Fruit fly (Drosophila melanogaster): ENCODE data around the gene mst.

DNA sequence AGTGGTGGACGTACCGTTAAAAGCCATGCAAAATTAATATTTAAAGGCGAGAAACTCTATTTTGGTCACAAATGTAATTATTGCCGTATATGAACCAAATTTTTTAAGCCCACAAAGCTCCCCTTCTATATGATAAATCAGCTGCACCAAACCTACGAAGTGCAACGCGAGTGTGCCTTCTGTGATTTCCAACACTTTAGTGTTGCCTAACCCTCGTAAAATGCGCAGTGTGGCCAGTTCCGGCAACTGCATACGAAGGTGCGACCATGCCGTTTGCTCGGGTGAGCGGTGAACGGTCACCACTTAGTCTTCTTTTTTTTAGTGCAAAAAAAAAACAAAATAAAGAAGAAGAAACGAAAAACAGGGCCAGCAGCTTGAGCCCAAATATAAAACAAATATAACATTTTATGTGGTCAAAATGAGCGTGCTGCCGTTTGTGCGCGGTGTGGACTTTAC is 49.3 kb upstream of the mst start, which contains the start of the genes tty and fliI:
- TF ChIP-seq usp (GFP tag; optimal IDR thresholded peaks at IDR 0.05), result no peak
- TF ChIP-seq psq (optimal IDR thresholded peaks at IDR 0.05), result no peak
- no peak for TF ChIP-seq pan (optimal IDR thresholded peaks at IDR 0.05)
- TF ChIP-seq Dll (optimal IDR thresholded peaks at IDR 0.05), result no peak
- no peak for TF ChIP-seq CG8478 (optimal IDR thresholded peaks at IDR 0.05)
- TF ChIP-seq EcR (GFP tag; optimal IDR thresholded peaks at IDR 0.05), result no peak
